Worm (Caenorhabditis elegans): Measurements from ENCODE around the gene col-163.

Gene col-163

DNA sequence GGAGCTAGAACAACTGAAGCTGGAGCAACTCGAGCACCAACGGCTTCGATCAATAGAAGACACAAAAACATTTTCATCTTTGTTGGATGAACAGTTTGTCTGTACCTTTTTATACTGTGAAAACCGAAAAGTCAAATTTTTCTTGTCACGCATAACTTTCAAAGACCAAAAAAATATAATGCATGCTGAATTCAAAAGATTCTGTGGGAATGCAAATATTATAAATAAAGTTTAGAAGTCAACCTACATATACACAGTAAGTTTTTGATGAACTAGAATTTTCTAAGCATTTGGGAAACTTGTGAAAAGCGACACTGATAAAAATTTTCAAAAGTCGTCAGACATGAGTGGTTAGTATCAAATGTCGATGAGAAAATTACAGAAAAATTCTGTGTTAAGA is 33.7 kb downstream of the col-163 start, which contains the start of gene F46B3.15:
TSS of gene F46B3.15 (minus strand) at position 101 of the 400 bp plus-strand sequence.
- TF ChIP-seq sem-2 (GFP tag; optimal IDR thresholded peaks at IDR 0.05), result no peak
- TF ChIP-seq cnd-1 (tag; optimal IDR thresholded peaks at IDR 0.05), result no peak
- no peak for TF ChIP-seq snpc-4 (tag; optimal IDR thresholded peaks at IDR 0.05)
- TF ChIP-seq sptf-1 (tag; optimal IDR thresholded peaks at IDR 0.05), result no peak
- no peak for TF ChIP-seq elt-1 (tag; optimal IDR thresholded peaks at IDR 0.05; ENCODE audit: borderline replicate concordance, insufficient read depth)
- no peak for TF ChIP-seq ces-1 (GFP tag; optimal IDR thresholded peaks at IDR 0.05)
- TF ChIP-seq nhr-237 (tag; optimal IDR thresholded peaks at IDR 0.05), result no peak
- TF ChIP-seq ham-2 (GFP tag; optimal IDR thresholded peaks at IDR 0.05), result no peak
- TF ChIP-seq lin-32 (GFP tag; optimal IDR thresholded peaks at IDR 0.05), result no peak
- no peak for TF ChIP-seq zip-8 (tag; optimal IDR thresholded peaks at IDR 0.05)
- no peak for TF ChIP-seq nhr-28 (tag; optimal IDR thresholded peaks at IDR 0.05)

DNA sequence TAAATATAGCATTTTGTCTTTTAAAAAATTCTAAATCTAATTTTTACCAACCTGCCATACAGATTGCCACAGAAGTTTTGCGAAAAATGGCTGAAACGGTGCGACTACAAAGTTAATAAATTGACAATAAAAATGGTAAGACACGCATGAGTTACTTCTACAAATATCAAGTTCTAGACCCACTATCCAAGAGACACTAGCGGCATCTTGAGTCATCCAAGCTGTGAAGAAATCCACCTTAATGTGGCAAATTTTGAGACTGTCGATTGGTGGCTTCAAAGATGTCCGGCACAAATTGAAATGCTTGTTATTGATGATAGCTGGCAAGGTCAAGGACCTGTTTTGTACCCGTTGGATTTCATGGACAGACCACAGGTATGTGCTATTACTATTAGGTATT is 34.4 kb downstream of the col-163 start, which contains the start of gene F46B3.16:
TSS of gene F46B3.16 (plus strand) at position 301 of the 400 bp plus-strand sequence.
- TF ChIP-seq nhr-28 (tag; optimal IDR thresholded peaks at IDR 0.05), result no peak
- TF ChIP-seq unc-62 (GFP tag; optimal IDR thresholded peaks at IDR 0.05), result no peak
- no peak for TF ChIP-seq zip-8 (tag; optimal IDR thresholded peaks at IDR 0.05)
- no peak for TF ChIP-seq mls-2 (tag; optimal IDR thresholded peaks at IDR 0.05)
- TF ChIP-seq nhr-12 (tag; optimal IDR thresholded peaks at IDR 0.05), result no peak
- TF ChIP-seq snpc-4 (tag; optimal IDR thresholded peaks at IDR 0.05), result no peak
- TF ChIP-seq hlh-1 (tag; optimal IDR thresholded peaks at IDR 0.05), result no peak
- no peak for TF ChIP-seq flh-1 (GFP tag; optimal IDR thresholded peaks at IDR 0.05)
- TF ChIP-seq lin-32 (GFP tag; optimal IDR thresholded peaks at IDR 0.05), result no peak
- TF ChIP-seq lsy-2 (tag; optimal IDR thresholded peaks at IDR 0.05), result no peak
- TF ChIP-seq unc-39 (tag; optimal IDR thresholded peaks at IDR 0.05), result no peak
- no peak for TF ChIP-seq nhr-237 (tag; optimal IDR thresholded peaks at IDR 0.05)
- TF ChIP-seq bed-3 (GFP tag; optimal IDR thresholded peaks at IDR 0.05), result no peak
- TF ChIP-seq lin-13 (tag; optimal IDR thresholded peaks at IDR 0.05), result no peak
- no peak for TF ChIP-seq ceh-39 (tag; optimal IDR thresholded peaks at IDR 0.05)
- no peak for TF ChIP-seq ces-1 (GFP tag; optimal IDR thresholded peaks at IDR 0.05)
- TF ChIP-seq sem-2 (GFP tag; optimal IDR thresholded peaks at IDR 0.05), result no peak
- no peak for TF ChIP-seq M03D4.4 (tag; optimal IDR thresholded peaks at IDR 0.05)
- TF ChIP-seq mab-5 (tag; optimal IDR thresholded peaks at IDR 0.05), result no peak
- no peak for TF ChIP-seq blmp-1 (tag; optimal IDR thresholded peaks at IDR 0.05)

DNA sequence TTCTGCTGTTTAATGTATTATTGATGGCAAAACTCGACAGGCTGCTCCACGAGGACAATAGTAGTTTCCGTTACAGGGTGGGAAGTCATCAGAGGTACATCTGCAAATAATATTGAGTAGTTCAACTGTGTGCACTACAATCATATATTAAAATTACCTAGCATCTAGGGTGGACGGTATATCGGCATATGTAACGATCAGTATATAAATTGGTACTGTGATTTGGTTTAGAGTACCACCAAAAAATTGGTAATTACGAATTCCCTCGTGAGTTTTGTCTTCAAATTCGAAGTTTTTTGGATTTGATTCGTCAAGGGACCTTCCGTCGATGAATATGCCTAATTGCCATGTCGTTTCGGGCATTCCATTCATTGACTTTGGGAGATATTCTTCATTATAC is 37.0 kb downstream of the col-163 start, which contains the start of gene ttr-13:
TSS of gene ttr-13 (minus strand) at position 101 of the 400 bp plus-strand sequence.
- TF ChIP-seq nhr-76 (tag; optimal IDR thresholded peaks at IDR 0.05) (no peak), nhr-237 (tag; optimal IDR thresholded peaks at IDR 0.05) (no peak), nhr-12 (tag; optimal IDR thresholded peaks at IDR 0.05) (no peak), sptf-1 (tag; optimal IDR thresholded peaks at IDR 0.05) (no peak), M03D4.4 (tag; optimal IDR thresholded peaks at IDR 0.05) (no peak), nhr-2 (tag; optimal IDR thresholded peaks at IDR 0.05) (no peak), lsy-2 (tag; optimal IDR thresholded peaks at IDR 0.05) (no peak), ham-2 (GFP tag; optimal IDR thresholded peaks at IDR 0.05) (no peak), unc-39 (tag; optimal IDR thresholded peaks at IDR 0.05) (no peak), blmp-1 (tag; optimal IDR thresholded peaks at IDR 0.05) (no peak), ceh-83 (GFP tag; optimal IDR thresholded peaks at IDR 0.05) (no peak), cnd-1 (tag; optimal IDR thresholded peaks at IDR 0.05) (no peak)

DNA sequence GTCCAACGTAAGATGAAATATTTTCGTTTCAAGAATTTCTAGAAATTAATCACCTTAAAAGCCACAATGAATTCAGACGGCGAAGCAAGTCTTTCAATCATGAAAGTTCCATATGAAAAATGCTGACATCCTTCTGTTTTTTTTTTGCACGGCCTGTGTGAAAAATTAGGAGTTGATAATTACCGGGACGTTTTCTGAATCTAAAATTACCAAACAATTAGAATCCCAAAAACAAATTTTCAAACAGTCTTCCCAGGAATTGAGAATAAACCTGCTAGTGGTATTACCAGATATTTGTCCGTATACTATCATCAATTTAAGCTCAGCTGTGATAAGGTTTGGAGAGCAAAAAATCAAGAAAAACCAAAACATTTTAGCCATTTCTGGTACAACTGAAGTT is 38.4 kb downstream of the col-163 start, which contains the start of gene Y44A6B.3:
TSS of gene Y44A6B.3 (minus strand) at position 101 of the 400 bp plus-strand sequence.
- no peak for TF ChIP-seq lin-13 (tag; optimal IDR thresholded peaks at IDR 0.05)
- TF ChIP-seq mep-1 (tag; optimal IDR thresholded peaks at IDR 0.05), result no peak
- no peak for TF ChIP-seq mls-2 (tag; optimal IDR thresholded peaks at IDR 0.05)
- TF ChIP-seq tbx-8 (GFP tag; optimal IDR thresholded peaks at IDR 0.05), result no peak
- no peak for TF ChIP-seq unc-39 (tag; optimal IDR thresholded peaks at IDR 0.05)
- TF ChIP-seq ham-2 (GFP tag; optimal IDR thresholded peaks at IDR 0.05), result no peak
- no peak for TF ChIP-seq flh-1 (GFP tag; optimal IDR thresholded peaks at IDR 0.05)
- no peak for TF ChIP-seq bed-3 (GFP tag; optimal IDR thresholded peaks at IDR 0.05)
- no peak for TF ChIP-seq M03D4.4 (tag; optimal IDR thresholded peaks at IDR 0.05)
- no peak for TF ChIP-seq sptf-1 (tag; optimal IDR thresholded peaks at IDR 0.05)
- TF ChIP-seq elt-1 (tag; optimal IDR thresholded peaks at IDR 0.05; ENCODE audit: borderline replicate concordance, insufficient read depth), result no peak
- TF ChIP-seq cnd-1 (tag; optimal IDR thresholded peaks at IDR 0.05), result no peak
- TF ChIP-seq nhr-12 (tag; optimal IDR thresholded peaks at IDR 0.05), result no peak
- TF ChIP-seq hlh-1 (tag; optimal IDR thresholded peaks at IDR 0.05), result no peak
- no peak for TF ChIP-seq drap-1 (GFP tag; optimal IDR thresholded peaks at IDR 0.05)
- no peak for TF ChIP-seq nhr-76 (tag; optimal IDR thresholded peaks at IDR 0.05)

DNA sequence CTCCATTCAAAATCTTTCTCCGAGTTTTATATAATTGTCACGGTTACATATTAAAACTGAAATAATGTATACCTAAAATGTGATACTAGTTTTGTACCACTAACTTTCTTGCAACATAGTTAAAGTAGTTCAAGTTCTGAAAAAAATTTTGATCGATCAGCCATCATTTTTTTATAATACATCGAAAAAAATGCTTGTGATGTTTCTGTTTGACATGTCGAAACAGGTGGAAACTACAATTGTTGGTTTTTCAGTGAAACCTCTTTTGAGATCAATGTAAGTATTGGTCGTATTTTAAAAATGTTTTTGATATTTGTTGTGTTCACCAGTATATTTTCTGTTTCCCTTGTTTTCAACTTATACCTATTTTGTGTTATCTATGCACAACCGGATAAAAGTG is 39.4 kb downstream of the col-163 start, which contains the start of gene srxa-14:
TSS of gene srxa-14 (plus strand) at position 301 of the 400 bp plus-strand sequence.
- TF ChIP-seq M03D4.4 (tag; optimal IDR thresholded peaks at IDR 0.05) (no peak), zip-8 (tag; optimal IDR thresholded peaks at IDR 0.05) (no peak), ztf-11 (tag; optimal IDR thresholded peaks at IDR 0.05) (no peak), snpc-4 (tag; optimal IDR thresholded peaks at IDR 0.05) (no peak), ceh-43 (GFP tag; optimal IDR thresholded peaks at IDR 0.05) (no peak), ces-1 (GFP tag; optimal IDR thresholded peaks at IDR 0.05) (no peak), sem-2 (GFP tag; optimal IDR thresholded peaks at IDR 0.05) (no peak), sptf-1 (tag; optimal IDR thresholded peaks at IDR 0.05) (no peak), blmp-1 (tag; optimal IDR thresholded peaks at IDR 0.05) (no peak), cnd-1 (tag; optimal IDR thresholded peaks at IDR 0.05) (no peak), elt-3 (tag; optimal IDR thresholded peaks at IDR 0.05) (no peak), ceh-39 (tag; optimal IDR thresholded peaks at IDR 0.05) (no peak), unc-39 (tag; optimal IDR thresholded peaks at IDR 0.05) (no peak), flh-1 (GFP tag; optimal IDR thresholded peaks at IDR 0.05) (no peak), unc-62 (GFP tag; optimal IDR thresholded peaks at IDR 0.05) (no peak), mep-1 (tag; optimal IDR thresholded peaks at IDR 0.05) (no peak), pha-4 (tag; optimal IDR thresholded peaks at IDR 0.05) (no peak)

Data from whole organism, mixed stage, embryonic.